Worm (Caenorhabditis elegans) whole organism, L1 larva: Measurements from ENCODE around the gene F09E10.5.

Source experiments
- F16B12.6 ChIP-seq: fragments of 150-350 bp; optimal IDR thresholded peaks from 2 replicates; lab custom pipeline; 2014; ENCODE audit warnings: missing biosample characterization, missing genetic modification characterization
- Y116A8C.19 ChIP-seq: sonication (generic microtip); optimal IDR thresholded peaks from 2 replicates; lab custom pipeline; 2016; ENCODE audit warnings: missing compliant biosample characterization, missing genetic modification characterization, borderline replicate concordance
- aha-1 ChIP-seq: fragments of 150-350 bp; optimal IDR thresholded peaks from 2 replicates; lab custom pipeline; 2014; ENCODE audit warnings: missing biosample characterization, missing genetic modification characterization
- aly-2 ChIP-seq: fragments of 150-350 bp; optimal IDR thresholded peaks from 2 replicates; lab custom pipeline; 2014; ENCODE audit warnings: missing biosample characterization, missing genetic modification characterization
- blmp-1 ChIP-seq: fragments of 150-350 bp; optimal IDR thresholded peaks from 2 replicates; lab custom pipeline; 2014; ENCODE audit warnings: missing biosample characterization, missing genetic modification characterization
- ceh-82 ChIP-seq, 3 experiments: fragments of 150-350 bp in 1 of 3; sonication (generic microtip) in 2 of 3; optimal IDR thresholded peaks; 2 replicates each; lab custom pipeline; 2014 to 2017; ENCODE audit warnings: missing biosample characterization in 3 of 3, missing genetic modification characterization in 3 of 3
- ceh-88 ChIP-seq: fragments of 200-800 bp; sonication (Bioruptor generic); IDR thresholded peaks from 2 replicates; pipeline ENCODE4 v1.3.6; 2022; ENCODE audit warnings: missing genetic modification characterization, missing compliant biosample characterization
- dpl-1 ChIP-seq, 3 experiments: fragments of 150-350 bp in 2 of 3; sonication (generic microtip) in 1 of 3; optimal IDR thresholded peaks; 2 replicates each; lab custom pipeline; 2014 to 2017; ENCODE audit warnings: missing biosample characterization in 3 of 3, missing genetic modification characterization in 3 of 3, missing genetic modification reagents in 3 of 3
- dsc-1 ChIP-seq: sonication (generic microtip); optimal IDR thresholded peaks from 2 replicates; lab custom pipeline; 2016; ENCODE audit warnings: mild to moderate bottlenecking, missing genetic modification characterization, missing compliant biosample characterization
- efl-1 ChIP-seq, 4 experiments: fragments of 150-350 bp; optimal IDR thresholded peaks in 3 of 4; peaks in 1 of 4; 1 replicate in 1 of 4; 2 replicates in 3 of 4; lab custom pipeline; 2014; ENCODE audit warnings: missing biosample characterization in 2 of 4, missing genetic modification characterization in 2 of 4, missing genetic modification reagents in 2 of 4
- egl-27 ChIP-seq, 2 experiments: fragments of 150-350 bp in 1 of 2; sonication (generic microtip); optimal IDR thresholded peaks; 3 replicates each; lab custom pipeline; 2017 to 2018; ENCODE audit warnings: missing biosample characterization in 2 of 2, missing genetic modification characterization in 2 of 2, missing genetic modification reagents in 2 of 2
- elt-2 ChIP-seq: sonication (generic microtip); optimal IDR thresholded peaks from 2 replicates; lab custom pipeline; 2016; ENCODE audit warnings: missing genetic modification characterization, mild to moderate bottlenecking, inconsistent platforms, missing compliant biosample characterization, missing genetic modification reagents
- elt-3 ChIP-seq, 6 experiments: fragments of 150-350 bp in 1 of 6; sonication (generic microtip); optimal IDR thresholded peaks; 2 replicates each; lab custom pipeline; 2017 to 2018; ENCODE audit warnings: missing biosample characterization in 6 of 6, missing genetic modification characterization in 6 of 6, inconsistent platforms in 1 of 6
- ets-5 ChIP-seq: fragments of 200-800 bp; sonication (Bioruptor generic); IDR thresholded peaks from 2 replicates; pipeline ENCODE4 v1.3.6; 2022; ENCODE audit warnings: missing genetic modification characterization, missing compliant biosample characterization
- fkh-10 ChIP-seq: sonication (generic microtip); optimal IDR thresholded peaks from 2 replicates; lab custom pipeline; 2017; ENCODE audit warnings: missing biosample characterization, missing genetic modification reagents, missing genetic modification characterization
- hlh-17 ChIP-seq: fragments of 200-800 bp; sonication (Bioruptor generic); optimal IDR thresholded peaks from 2 replicates; lab custom pipeline; 2018; ENCODE audit warnings: missing genetic modification characterization, mild to moderate bottlenecking, missing compliant biosample characterization, moderate library complexity, borderline replicate concordance
- hlh-4 ChIP-seq: sonication (generic microtip); optimal IDR thresholded peaks from 2 replicates; lab custom pipeline; 2016; ENCODE audit warnings: mild to moderate bottlenecking, missing genetic modification characterization, missing compliant biosample characterization
- hpl-2 ChIP-seq: fragments of 150-350 bp; optimal IDR thresholded peaks from 2 replicates; lab custom pipeline; 2014; ENCODE audit warnings: missing biosample characterization, missing genetic modification reagents, missing genetic modification characterization
- irx-1 ChIP-seq: sonication (generic microtip); optimal IDR thresholded peaks from 2 replicates; lab custom pipeline; 2016; ENCODE audit warnings: missing genetic modification characterization, missing compliant biosample characterization
- isw-1 ChIP-seq: fragments of 200-800 bp; sonication (Bioruptor generic); IDR thresholded peaks from 2 replicates; pipeline ENCODE4 v1.3.6; 2022; ENCODE audit warnings: missing genetic modification characterization, missing compliant biosample characterization
- jun-1 ChIP-seq: fragments of 150-350 bp; optimal IDR thresholded peaks from 2 replicates; lab custom pipeline; 2014; ENCODE audit warnings: missing biosample characterization, missing genetic modification reagents, missing genetic modification characterization
- lin-13 ChIP-seq: fragments of 150-350 bp; optimal IDR thresholded peaks from 2 replicates; lab custom pipeline; 2014; ENCODE audit warnings: missing biosample characterization, missing genetic modification reagents, missing genetic modification characterization
- lin-14 ChIP-seq: fragments of 200-800 bp; sonication (Bioruptor generic); optimal IDR thresholded peaks from 2 replicates; lab custom pipeline; 2018; ENCODE audit warnings: mild to moderate bottlenecking, missing genetic modification characterization, moderate library complexity, missing compliant biosample characterization
- lin-35 ChIP-seq, 2 experiments: fragments of 150-350 bp; optimal IDR thresholded peaks; 2 replicates each; lab custom pipeline; 2014; ENCODE audit warnings: missing biosample characterization in 2 of 2, missing genetic modification characterization in 2 of 2, missing genetic modification reagents in 2 of 2
- lir-3 ChIP-seq: sonication (generic microtip); optimal IDR thresholded peaks from 2 replicates; lab custom pipeline; 2016; ENCODE audit warnings: mild to moderate bottlenecking, missing genetic modification characterization, moderate library complexity, missing compliant biosample characterization; ENCODE audit not compliant: poor library complexity
- mdl-1 ChIP-seq, 2 experiments: fragments of 150-350 bp; optimal IDR thresholded peaks; 2 replicates each; lab custom pipeline; 2014 to 2017; ENCODE audit warnings: missing biosample characterization in 2 of 2, missing genetic modification characterization in 2 of 2, inconsistent platforms in 1 of 2
- mep-1 ChIP-seq: fragments of 150-350 bp; optimal IDR thresholded peaks from 2 replicates; lab custom pipeline; 2014; ENCODE audit warnings: missing biosample characterization, missing genetic modification characterization
- nhr-11 ChIP-seq: fragments of 150-350 bp; optimal IDR thresholded peaks from 2 replicates; lab custom pipeline; 2014; ENCODE audit warnings: missing biosample characterization, missing genetic modification characterization
- nhr-19 ChIP-seq: fragments of 200-800 bp; sonication (Bioruptor generic); conservative IDR thresholded peaks from 2 replicates; pipeline ENCODE4 v1.3.6; 2022; ENCODE audit warnings: missing genetic modification characterization, missing compliant biosample characterization
- nhr-20 ChIP-seq: sonication (generic microtip); optimal IDR thresholded peaks from 2 replicates; lab custom pipeline; 2016; ENCODE audit warnings: mild to moderate bottlenecking, missing genetic modification characterization, missing compliant biosample characterization
- nhr-47 ChIP-seq: sonication (generic microtip); optimal IDR thresholded peaks from 2 replicates; lab custom pipeline; 2016; ENCODE audit warnings: mild to moderate bottlenecking, missing genetic modification characterization, moderate library complexity, missing compliant biosample characterization
- nhr-71 ChIP-seq: sonication (generic microtip); optimal IDR thresholded peaks from 2 replicates; lab custom pipeline; 2016; ENCODE audit warnings: mild to moderate bottlenecking, missing genetic modification characterization, moderate library complexity, missing compliant biosample characterization
- nhr-85 ChIP-seq: sonication (generic microtip); peaks from one replicate; lab custom pipeline; 2016; ENCODE audit warnings: missing genetic modification characterization, inconsistent platforms, missing compliant biosample characterization
- nhr-90 ChIP-seq: sonication (generic microtip); optimal IDR thresholded peaks from 2 replicates; lab custom pipeline; 2016; ENCODE audit warnings: mild to moderate bottlenecking, missing genetic modification characterization, missing compliant biosample characterization; ENCODE audit not compliant: poor library complexity
- rnt-1 ChIP-seq: sonication (generic microtip); optimal IDR thresholded peaks from 2 replicates; lab custom pipeline; 2016; ENCODE audit warnings: mild to moderate bottlenecking, missing genetic modification characterization, moderate library complexity, missing compliant biosample characterization
- skn-1 ChIP-seq: fragments of 150-350 bp; optimal IDR thresholded peaks from 2 replicates; lab custom pipeline; 2014; ENCODE audit warnings: missing biosample characterization, missing genetic modification characterization
- snu-23 ChIP-seq: sonication (generic microtip); optimal IDR thresholded peaks from 2 replicates; lab custom pipeline; 2016; ENCODE audit warnings: missing genetic modification characterization, missing compliant biosample characterization
- sox-4 ChIP-seq: sonication (generic microtip); optimal IDR thresholded peaks from 2 replicates; lab custom pipeline; 2016; ENCODE audit warnings: missing genetic modification characterization, missing compliant biosample characterization
- sup-37 ChIP-seq: fragments of 200-800 bp; sonication (Bioruptor generic); optimal IDR thresholded peaks from 2 replicates; lab custom pipeline; 2018; ENCODE audit warnings: mild to moderate bottlenecking, missing genetic modification characterization, missing compliant biosample characterization
- unc-130 ChIP-seq: fragments of 150-350 bp; optimal IDR thresholded peaks from 2 replicates; lab custom pipeline; 2017; ENCODE audit warnings: missing biosample characterization, missing genetic modification characterization, inconsistent platforms
- unc-86 ChIP-seq: sonication (generic microtip); optimal IDR thresholded peaks from 2 replicates; lab custom pipeline; 2016; ENCODE audit warnings: missing genetic modification characterization, missing compliant biosample characterization
- xbp-1 ChIP-seq: sonication (generic microtip); optimal IDR thresholded peaks from 2 replicates; lab custom pipeline; 2016; ENCODE audit warnings: missing genetic modification characterization, missing compliant biosample characterization
- zip-4 ChIP-seq: fragments of 200-800 bp; sonication (Bioruptor generic); optimal IDR thresholded peaks from 2 replicates; lab custom pipeline; 2018; ENCODE audit warnings: mild to moderate bottlenecking, missing genetic modification characterization, moderate library complexity, missing compliant biosample characterization
- ztf-11 ChIP-seq, 2 experiments: sonication (generic microtip); optimal IDR thresholded peaks; 2 replicates each; lab custom pipeline; 2016 to 2017; ENCODE audit warnings: missing genetic modification characterization in 2 of 2, missing biosample characterization in 1 of 2, missing compliant biosample characterization in 1 of 2

Gene F09E10.5

DNA sequence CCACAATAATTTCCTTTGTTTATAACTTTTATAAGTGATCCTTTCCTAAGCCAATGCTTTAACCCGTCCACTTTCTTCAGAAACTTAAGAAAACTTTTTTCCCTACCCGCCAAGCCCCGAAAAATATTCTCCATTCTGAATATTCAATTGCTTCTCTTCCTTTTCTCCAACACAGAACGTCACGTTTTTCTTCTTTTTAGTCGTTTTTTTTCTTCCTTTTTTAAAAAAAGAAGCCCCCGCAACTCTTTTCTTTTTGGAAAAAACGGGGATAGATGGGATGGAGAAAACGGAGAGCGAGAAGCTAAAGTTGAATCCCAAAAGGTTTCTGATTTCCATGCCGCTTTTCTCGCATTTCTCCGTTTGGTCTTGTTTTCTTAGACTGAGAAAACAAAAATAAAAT lies 15.6 kb downstream of the F09E10.5 start:
- TF ChIP-seq fkh-10 (GFP tag; lab: Kevin White, UChicago): peak; percentile 52
- peak in 1 of 3 experiments; percentile 3 for TF ChIP-seq ceh-82 (tag; optimal IDR thresholded peaks at IDR 0.05; lab: Kevin White, UChicago)
- TF ChIP-seq efl-1 (optimal IDR thresholded peaks at IDR 0.05; lab: Kevin White, UChicago): no peak
- peak in 1 of 2 experiments; percentile 42 for TF ChIP-seq efl-1 (GFP tag; optimal IDR thresholded peaks at IDR 0.05 in 1 of 2; lab: Kevin White, UChicago)
- no peak for TF ChIP-seq aha-1
- peak; percentile 16 for TF ChIP-seq skn-1
- no peak for TF ChIP-seq ztf-11 (tag; optimal IDR thresholded peaks at IDR 0.05; lab: Kevin White, UChicago)
- TF ChIP-seq lin-14 (GFP tag; lab: Kevin White, UChicago): peak; percentile 53

DNA sequence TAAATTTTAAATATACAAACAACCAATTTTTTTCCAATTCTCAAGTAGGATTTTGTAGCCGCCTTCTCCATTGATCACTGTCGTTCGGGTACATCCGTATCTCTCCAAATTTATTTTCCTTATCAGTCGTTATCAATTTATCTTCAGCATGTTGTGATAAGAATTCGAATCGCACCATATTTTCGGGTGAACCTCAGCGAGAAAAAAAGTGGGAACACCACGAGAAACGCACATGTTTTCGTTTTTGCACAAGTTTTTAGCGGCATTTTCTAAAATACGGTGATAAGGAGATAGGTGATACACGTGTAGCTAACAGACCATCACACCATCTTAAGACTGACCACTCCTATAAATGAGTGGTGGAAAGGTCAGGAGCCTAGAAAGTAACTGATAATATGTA lies 16.2 kb downstream of the F09E10.5 start:
- peak; percentile 58 for TF ChIP-seq blmp-1
- peak; percentile 9 for TF ChIP-seq mep-1 (tag; lab: Kevin White, UChicago)
- no peak for TF ChIP-seq isw-1 (GFP tag; lab: Robert Waterston, UW)
- no peak for TF ChIP-seq hlh-4 (tag; lab: Kevin White, UChicago)
- peak; percentile 62 for TF ChIP-seq nhr-71 (tag; lab: Kevin White, UChicago)
- TF ChIP-seq nhr-85 (tag; lab: Kevin White, UChicago): peak; percentile 69
- TF ChIP-seq ztf-11 (tag; optimal IDR thresholded peaks at IDR 0.05; lab: Kevin White, UChicago): no peak
- TF ChIP-seq nhr-90 (tag; lab: Kevin White, UChicago): peak; percentile 61
- TF ChIP-seq xbp-1: no peak
- TF ChIP-seq hlh-17: no peak
- peak; percentile 53 for TF ChIP-seq jun-1
- TF ChIP-seq nhr-11 (tag; lab: Kevin White, UChicago): no peak
- TF ChIP-seq nhr-20 (tag; lab: Kevin White, UChicago): peak; percentile 66
- TF ChIP-seq lin-14 (GFP tag; lab: Kevin White, UChicago): peak; percentile 65
- no peak for TF ChIP-seq aly-2 (tag; lab: Kevin White, UChicago)
- no peak for TF ChIP-seq dsc-1
- peak in 1 of 2 experiments; percentile 25 for TF ChIP-seq lin-35 (GFP tag; optimal IDR thresholded peaks at IDR 0.05; lab: Kevin White, UChicago)
- peak in 1 of 2 experiments; percentile 46 for TF ChIP-seq mdl-1 (tag; optimal IDR thresholded peaks at IDR 0.05; lab: Kevin White, UChicago)
- TF ChIP-seq efl-1 (optimal IDR thresholded peaks at IDR 0.05; lab: Kevin White, UChicago): no peak
- TF ChIP-seq efl-1 (GFP tag; optimal IDR thresholded peaks at IDR 0.05 in 1 of 2; lab: Kevin White, UChicago): peak in 1 of 2 experiments; percentile 34
- TF ChIP-seq dpl-1 (GFP tag; optimal IDR thresholded peaks at IDR 0.05; lab: Kevin White, UChicago): no peak
- no peak for TF ChIP-seq nhr-47 (tag; lab: Kevin White, UChicago)
- no peak for TF ChIP-seq lir-3 (tag; lab: Kevin White, UChicago)
- TF ChIP-seq Y116A8C.19: no peak
- TF ChIP-seq irx-1 (tag; lab: Kevin White, UChicago): no peak
- no peak for TF ChIP-seq hpl-2 (GFP tag; lab: Kevin White, UChicago)
- peak; percentile 29 for TF ChIP-seq snu-23 (GFP tag; lab: Kevin White, UChicago)
- TF ChIP-seq lin-13: no peak
- no peak for TF ChIP-seq sox-4 (tag; lab: Kevin White, UChicago)
- no peak for TF ChIP-seq egl-27 (tag; optimal IDR thresholded peaks at IDR 0.05; lab: Kevin White, UChicago)
- TF ChIP-seq nhr-19 (GFP tag; lab: Robert Waterston, UW): no peak
- no peak for TF ChIP-seq F16B12.6 (tag; lab: Kevin White, UChicago)
- TF ChIP-seq sup-37 (GFP tag; lab: Kevin White, UChicago): no peak
- no peak for TF ChIP-seq ceh-88 (GFP tag; lab: Robert Waterston, UW)
- TF ChIP-seq rnt-1: no peak
- TF ChIP-seq unc-86 (tag; lab: Kevin White, UChicago): no peak
- TF ChIP-seq zip-4 (GFP tag; lab: Kevin White, UChicago): no peak
- peak; percentile 87 to 98 (median 94) for TF ChIP-seq elt-3 (tag; optimal IDR thresholded peaks at IDR 0.05; lab: Kevin White, UChicago)
- TF ChIP-seq unc-130 (tag; lab: Kevin White, UChicago): no peak
- TF ChIP-seq elt-2 (tag; lab: Kevin White, UChicago): peak; percentile 97
- TF ChIP-seq ets-5: no peak
